Worm (Caenorhabditis elegans): ENCODE measurements around the gene hrg-6.

hrg-6 gene

ce11 chrIV:11025941-11026340, 6.4 kb upstream of the hrg-6 start:
- TF ChIP-seq unc-62 (GFP tag; optimal IDR thresholded peaks at IDR 0.05) = no peak

ce11 chrIV:11026648-11027047, 5.7 kb upstream of the hrg-6 start:
- TF ChIP-seq unc-62 (GFP tag; optimal IDR thresholded peaks at IDR 0.05) = no peak

ce11 chrIV:11027560-11027959, 4.8 kb upstream of the hrg-6 start:
- no peak for TF ChIP-seq unc-62 (GFP tag; optimal IDR thresholded peaks at IDR 0.05)

ce11 chrIV:11029412-11029811, 3.0 kb upstream of the hrg-6 start, which contains the start of gene hrg-5:
Gene hrg-5 (minus strand): TSS chrIV:11029428.
- no peak for TF ChIP-seq unc-62 (GFP tag; optimal IDR thresholded peaks at IDR 0.05)

- no peak for TF ChIP-seq unc-62 (GFP tag; optimal IDR thresholded peaks at IDR 0.05)
Measured at ce11 chrIV:11030117-11030516, 2.3 kb upstream of the hrg-6 start.

- no peak for TF ChIP-seq unc-62 (GFP tag; optimal IDR thresholded peaks at IDR 0.05)
Measured at ce11 chrIV:11030893-11031292, 1.5 kb upstream of the hrg-6 start, which contains the start of gene hrg-4. Gene hrg-4 (minus strand): TSS chrIV:11030993.

- no peak for TF ChIP-seq unc-62 (GFP tag; optimal IDR thresholded peaks at IDR 0.05)
Measured at ce11 chrIV:11031640-11032039, 748 bp upstream of the hrg-6 start.

ce11 chrIV:11036222-11036621, 3.8 kb downstream of the hrg-6 start, which contains the start of gene fkb-1:
Gene fkb-1 (plus strand): TSS chrIV:11036582.
- no peak for TF ChIP-seq unc-62 (GFP tag; optimal IDR thresholded peaks at IDR 0.05)

ce11 chrIV:11037118-11037719, 4.8 kb downstream of the hrg-6 start:
- TF ChIP-seq unc-62 (GFP tag; optimal IDR thresholded peaks at IDR 0.05) = no peak

ce11 chrIV:11038218-11038617, 5.8 kb downstream of the hrg-6 start:
- no peak for TF ChIP-seq unc-62 (GFP tag; optimal IDR thresholded peaks at IDR 0.05)

ce11 chrIV:11038618-11038664, 6.1 kb downstream of the hrg-6 start, which contains the start of gene kdin-1:
Gene kdin-1 (plus strand): TSS chrIV:11038655.
- no peak for TF ChIP-seq unc-62 (GFP tag; optimal IDR thresholded peaks at IDR 0.05)

- no peak for TF ChIP-seq unc-62 (GFP tag; optimal IDR thresholded peaks at IDR 0.05)
Measured at ce11 chrIV:11038665-11039064, 6.3 kb downstream of the hrg-6 start.

- no peak for TF ChIP-seq unc-62 (GFP tag; optimal IDR thresholded peaks at IDR 0.05)
Measured at ce11 chrIV:11044377-11044776, 12.0 kb downstream of the hrg-6 start.

- TF ChIP-seq unc-62 (GFP tag; optimal IDR thresholded peaks at IDR 0.05) = no peak
Measured at ce11 chrIV:11048871-11049270, 16.5 kb downstream of the hrg-6 start, which contains the start of gene F36H1.11. Gene F36H1.11 (plus strand): TSS chrIV:11049171.

ce11 chrIV:11049806-11050205, 17.4 kb downstream of the hrg-6 start, which contains the start of gene F36H1.3:
Gene F36H1.3 (plus strand): TSS chrIV:11050128.
- TF ChIP-seq unc-62 (GFP tag; optimal IDR thresholded peaks at IDR 0.05) = no peak

ce11 chrIV:11051963-11052362, 19.6 kb downstream of the hrg-6 start:
- TF ChIP-seq unc-62 (GFP tag; optimal IDR thresholded peaks at IDR 0.05) = no peak

ce11 chrIV:11053652-11054317, 21.4 kb downstream of the hrg-6 start, which contains the start of the genes F36H1.12 and lin-3:
Gene F36H1.12 (minus strand): TSS chrIV:11053702.
Gene lin-3 (plus strand): TSS chrIV:11054308.
- TF ChIP-seq unc-62 (GFP tag; optimal IDR thresholded peaks at IDR 0.05) = no peak

All from whole organism, dauer.